Worm (Caenorhabditis elegans): ENCODE measurements around the gene clc-7.
A peak's percentile ranks its signal among the peaks of the same experiment; 100 is the strongest.

clc-7 gene

ce11 chrX:5061763-5062162, 6.1 kb upstream of the clc-7 start:
- TF ChIP-seq him-1 (tag; optimal IDR thresholded peaks at IDR 0.05) = no peak
- TF ChIP-seq dao-5 (tag; optimal IDR thresholded peaks at IDR 0.05) = no peak
- no peak for TF ChIP-seq W03F9.2 (tag; optimal IDR thresholded peaks at IDR 0.05)

ce11 chrX:5063750-5064652, 3.9 kb upstream of the clc-7 start, which contains the start of gene C24H10.2:
Gene C24H10.2, plus strand, starts transcription at chrX:5064602.
- TF ChIP-seq W03F9.2 (tag; optimal IDR thresholded peaks at IDR 0.05) (no peak), him-1 (tag; optimal IDR thresholded peaks at IDR 0.05) (peak; percentile 3), dao-5 (tag; optimal IDR thresholded peaks at IDR 0.05) (no peak)

- no peak for TF ChIP-seq dao-5 (tag; optimal IDR thresholded peaks at IDR 0.05)
- no peak for TF ChIP-seq him-1 (tag; optimal IDR thresholded peaks at IDR 0.05)
- no peak for TF ChIP-seq W03F9.2 (tag; optimal IDR thresholded peaks at IDR 0.05)
Measured at ce11 chrX:5066570-5066969, 1.3 kb upstream of the clc-7 start.

- TF ChIP-seq W03F9.2 (tag; optimal IDR thresholded peaks at IDR 0.05) (no peak), dao-5 (tag; optimal IDR thresholded peaks at IDR 0.05) (no peak), him-1 (tag; optimal IDR thresholded peaks at IDR 0.05) (no peak)
Measured at ce11 chrX:5071025-5071424, 3.1 kb downstream of the clc-7 start.

- TF ChIP-seq W03F9.2 (tag; optimal IDR thresholded peaks at IDR 0.05) (no peak), dao-5 (tag; optimal IDR thresholded peaks at IDR 0.05) (no peak), him-1 (tag; optimal IDR thresholded peaks at IDR 0.05) (no peak)
Measured at ce11 chrX:5073895-5074294, 6.0 kb downstream of the clc-7 start.

- TF ChIP-seq dao-5 (tag; optimal IDR thresholded peaks at IDR 0.05) (no peak), W03F9.2 (tag; optimal IDR thresholded peaks at IDR 0.05) (no peak), him-1 (tag; optimal IDR thresholded peaks at IDR 0.05) (no peak)
Measured at ce11 chrX:5075538-5075937, 7.6 kb downstream of the clc-7 start.

- TF ChIP-seq dao-5 (tag; optimal IDR thresholded peaks at IDR 0.05) = no peak
- no peak for TF ChIP-seq W03F9.2 (tag; optimal IDR thresholded peaks at IDR 0.05)
- no peak for TF ChIP-seq him-1 (tag; optimal IDR thresholded peaks at IDR 0.05)
Measured at ce11 chrX:5077696-5078343, 9.9 kb downstream of the clc-7 start, which contains the start of gene cal-5. Gene cal-5, minus strand, starts transcription at chrX:5077961.

- no peak for TF ChIP-seq him-1 (tag; optimal IDR thresholded peaks at IDR 0.05)
- no peak for TF ChIP-seq dao-5 (tag; optimal IDR thresholded peaks at IDR 0.05)
- no peak for TF ChIP-seq W03F9.2 (tag; optimal IDR thresholded peaks at IDR 0.05)
Measured at ce11 chrX:5079297-5079696, 11.4 kb downstream of the clc-7 start.

- TF ChIP-seq him-1 (tag; optimal IDR thresholded peaks at IDR 0.05) (no peak), dao-5 (tag; optimal IDR thresholded peaks at IDR 0.05) (no peak), W03F9.2 (tag; optimal IDR thresholded peaks at IDR 0.05) (no peak)
Measured at ce11 chrX:5084080-5084479, 16.2 kb downstream of the clc-7 start.

ce11 chrX:5084495-5084894, 16.6 kb downstream of the clc-7 start, which contains the start of gene ets-5:
Gene ets-5, minus strand, starts transcription at chrX:5084526.
- TF ChIP-seq dao-5 (tag; optimal IDR thresholded peaks at IDR 0.05) (no peak), W03F9.2 (tag; optimal IDR thresholded peaks at IDR 0.05) (no peak), him-1 (tag; optimal IDR thresholded peaks at IDR 0.05) (no peak)

ce11 chrX:5085465-5085864, 17.6 kb downstream of the clc-7 start:
- TF ChIP-seq him-1 (tag; optimal IDR thresholded peaks at IDR 0.05) = peak; percentile 84
- peak; percentile 37 for TF ChIP-seq W03F9.2 (tag; optimal IDR thresholded peaks at IDR 0.05)
- peak; percentile 71 for TF ChIP-seq dao-5 (tag; optimal IDR thresholded peaks at IDR 0.05)

ce11 chrX:5086212-5086611, 18.3 kb downstream of the clc-7 start:
- TF ChIP-seq W03F9.2 (tag; optimal IDR thresholded peaks at IDR 0.05) (no peak), him-1 (tag; optimal IDR thresholded peaks at IDR 0.05) (no peak), dao-5 (tag; optimal IDR thresholded peaks at IDR 0.05) (no peak)

ce11 chrX:5087366-5087891, 19.5 kb downstream of the clc-7 start, which contains the start of gene pnk-4:
Gene pnk-4, plus strand, starts transcription at chrX:5087841.
- TF ChIP-seq dao-5 (tag; optimal IDR thresholded peaks at IDR 0.05) (no peak), W03F9.2 (tag; optimal IDR thresholded peaks at IDR 0.05) (no peak), him-1 (tag; optimal IDR thresholded peaks at IDR 0.05) (no peak)

- no peak for TF ChIP-seq dao-5 (tag; optimal IDR thresholded peaks at IDR 0.05)
Measured at ce11 chrX:5093997-5094396, 26.1 kb downstream of the clc-7 start.
